Worm (Caenorhabditis elegans) whole organism, L4 larva: ENCODE results near the gene arrd-10.

ENCODE experiments used
- R02D3.7 ChIP-seq: fragments of 150-350 bp; sonication (generic microtip); optimal IDR thresholded peaks from 3 replicates; lab custom pipeline; 2014; ENCODE audit warnings: missing biosample characterization, missing genetic modification characterization
- Y5F2A.4 ChIP-seq: fragments of 200-800 bp; sonication (Bioruptor generic); optimal IDR thresholded peaks from 2 replicates; lab custom pipeline; 2018; ENCODE audit warnings: mild to moderate bottlenecking, missing genetic modification characterization, missing compliant biosample characterization
- Y75B8A.6 ChIP-seq: fragments of 200-800 bp; sonication (Bioruptor generic); IDR thresholded peaks from 2 replicates; pipeline ENCODE4 v1.3.6; 2022; ENCODE audit warnings: missing genetic modification reagents, missing genetic modification characterization, missing compliant biosample characterization
- arid-1 ChIP-seq: fragments of 200-800 bp; sonication (Bioruptor generic); conservative IDR thresholded peaks from 2 replicates; pipeline ENCODE4 v1.3.6; 2022; ENCODE audit warnings: missing genetic modification reagents, missing genetic modification characterization, missing compliant biosample characterization
- ceh-32 ChIP-seq: sonication (generic microtip); optimal IDR thresholded peaks from 2 replicates; lab custom pipeline; 2016; ENCODE audit warnings: mild to moderate bottlenecking, missing genetic modification characterization, missing compliant biosample characterization; ENCODE audit not compliant: poor library complexity
- daf-16 ChIP-seq, 3 experiments: sonication (generic microtip); optimal IDR thresholded peaks; 2 replicates each; lab custom pipeline; 2016 to 2017; ENCODE audit warnings: missing genetic modification characterization in 3 of 3, missing genetic modification reagents in 3 of 3, mild to moderate bottlenecking in 2 of 3, missing compliant biosample characterization in 2 of 3, missing biosample characterization in 1 of 3, moderate library complexity in 1 of 3
- daf-19 ChIP-seq: fragments of 200-800 bp; sonication (Bioruptor generic); conservative IDR thresholded peaks from 2 replicates; pipeline ENCODE4 v1.3.6; 2022; ENCODE audit warnings: missing genetic modification characterization, missing compliant biosample characterization
- daf-8 ChIP-seq: fragments of 200-800 bp; sonication (Bioruptor generic); IDR thresholded peaks from 2 replicates; pipeline ENCODE4 v1.3.6; 2022; ENCODE audit warnings: missing genetic modification characterization, missing compliant biosample characterization
- dmd-6 ChIP-seq: fragments of 200-800 bp; sonication (Bioruptor generic); IDR thresholded peaks from 2 replicates; pipeline ENCODE4 v1.3.6; 2022; ENCODE audit warnings: missing genetic modification reagents, missing genetic modification characterization, missing compliant biosample characterization
- dmd-9 ChIP-seq: fragments of 200-800 bp; sonication (Bioruptor generic); IDR thresholded peaks from 2 replicates; pipeline ENCODE4 v1.3.6; 2022; ENCODE audit warnings: missing genetic modification reagents, missing genetic modification characterization, missing compliant biosample characterization
- duxl-1 ChIP-seq: sonication (generic microtip); optimal IDR thresholded peaks from 2 replicates; lab custom pipeline; 2016; ENCODE audit warnings: mild to moderate bottlenecking, missing genetic modification characterization, moderate library complexity, missing compliant biosample characterization; ENCODE audit not compliant: poor library complexity
- dve-1 ChIP-seq: sonication (generic microtip); optimal IDR thresholded peaks from 2 replicates; lab custom pipeline; 2017; ENCODE audit warnings: antibody characterized with exemption, mild to moderate bottlenecking, missing genetic modification characterization, missing compliant biosample characterization; ENCODE audit not compliant: insufficient read depth
- egl-27 ChIP-seq: sonication (generic microtip); optimal IDR thresholded peaks from 3 replicates; lab custom pipeline; 2017; ENCODE audit warnings: missing biosample characterization, missing genetic modification reagents, missing genetic modification characterization
- fkh-10 ChIP-seq: fragments of 150-350 bp; optimal IDR thresholded peaks from 2 replicates; lab custom pipeline; 2014; ENCODE audit warnings: missing biosample characterization, missing genetic modification reagents, missing genetic modification characterization
- gei-8 ChIP-seq: fragments of 200-800 bp; sonication (Bioruptor generic); optimal IDR thresholded peaks from 2 replicates; lab custom pipeline; 2018; ENCODE audit warnings: mild to moderate bottlenecking, missing genetic modification characterization, missing compliant biosample characterization
- hlh-11 ChIP-seq: fragments of 200-800 bp; sonication (Bioruptor generic); optimal IDR thresholded peaks from 2 replicates; lab custom pipeline; 2018; ENCODE audit warnings: mild to moderate bottlenecking, missing genetic modification characterization, missing compliant biosample characterization
- hlh-30 ChIP-seq: sonication (generic microtip); optimal IDR thresholded peaks from 2 replicates; lab custom pipeline; 2017; ENCODE audit warnings: antibody characterized with exemption, mild to moderate bottlenecking, missing genetic modification characterization, missing compliant biosample characterization; ENCODE audit not compliant: insufficient read depth
- hmg-1.1 ChIP-seq: fragments of 200-800 bp; sonication (Bioruptor generic); IDR thresholded peaks from 2 replicates; pipeline ENCODE4 v1.3.6; 2022; ENCODE audit warnings: missing genetic modification reagents, missing genetic modification characterization, missing compliant biosample characterization
- lin-38 ChIP-seq: fragments of 200-800 bp; sonication (Bioruptor generic); IDR thresholded peaks from 2 replicates; pipeline ENCODE4 v1.3.6; 2022; ENCODE audit warnings: missing genetic modification reagents, missing genetic modification characterization, missing compliant biosample characterization
- lsy-2 ChIP-seq, 2 experiments: fragments of 150-350 bp in 1 of 2; sonication (generic microtip) in 1 of 2; optimal IDR thresholded peaks; 2 replicates each; lab custom pipeline; 2014 to 2017; ENCODE audit warnings: missing biosample characterization in 2 of 2, missing genetic modification characterization in 2 of 2
- mdl-1 ChIP-seq, 2 experiments: fragments of 150-350 bp in 1 of 2; sonication (generic microtip) in 1 of 2; optimal IDR thresholded peaks; 2 replicates each; lab custom pipeline; 2014 to 2017; ENCODE audit warnings: missing biosample characterization in 2 of 2, missing genetic modification characterization in 2 of 2
- mdt-29 ChIP-seq: fragments of 200-800 bp; sonication (Bioruptor generic); IDR thresholded peaks from 2 replicates; pipeline ENCODE4 v1.3.6; 2022; ENCODE audit warnings: missing genetic modification reagents, missing genetic modification characterization, missing compliant biosample characterization
- mep-1 ChIP-seq: fragments of 150-350 bp; sonication (generic microtip); optimal IDR thresholded peaks from 3 replicates; lab custom pipeline; 2014; ENCODE audit warnings: missing biosample characterization, missing genetic modification characterization
- mes-2 ChIP-seq: sonication (generic microtip); optimal IDR thresholded peaks from 2 replicates; lab custom pipeline; 2016; ENCODE audit warnings: missing genotype, mild to moderate bottlenecking, missing genetic modification characterization, missing compliant biosample characterization; ENCODE audit not compliant: poor library complexity, severe bottlenecking
- mxl-2 ChIP-seq: fragments of 200-800 bp; sonication (Bioruptor generic); conservative IDR thresholded peaks from 2 replicates; pipeline ENCODE4 v1.3.6; 2022; ENCODE audit warnings: missing genetic modification reagents, missing genetic modification characterization, missing compliant biosample characterization
- nhr-10 ChIP-seq: fragments of 150-350 bp; optimal IDR thresholded peaks from 2 replicates; lab custom pipeline; 2014; ENCODE audit warnings: missing biosample characterization, missing genetic modification characterization
- nhr-102 ChIP-seq: sonication (generic microtip); optimal IDR thresholded peaks from 2 replicates; lab custom pipeline; 2016; ENCODE audit warnings: mild to moderate bottlenecking, missing genetic modification characterization, moderate library complexity, missing compliant biosample characterization
- nhr-11 ChIP-seq: fragments of 150-350 bp; optimal IDR thresholded peaks from 2 replicates; lab custom pipeline; 2014; ENCODE audit warnings: missing biosample characterization, missing genetic modification characterization
- nhr-25 ChIP-seq: sonication (generic microtip); optimal IDR thresholded peaks from 2 replicates; lab custom pipeline; 2017; ENCODE audit warnings: missing genetic modification characterization, mild to moderate bottlenecking, missing compliant biosample characterization, antibody characterized with exemption, moderate library complexity, borderline replicate concordance; ENCODE audit not compliant: insufficient read depth
- nhr-28 ChIP-seq: fragments of 150-350 bp; optimal IDR thresholded peaks from 2 replicates; lab custom pipeline; 2014; ENCODE audit warnings: missing biosample characterization, missing genetic modification characterization
- nhr-6 ChIP-seq: fragments of 150-350 bp; optimal IDR thresholded peaks from 2 replicates; lab custom pipeline; 2014; ENCODE audit warnings: missing biosample characterization, missing genetic modification characterization
- php-3 ChIP-seq: fragments of 200-800 bp; sonication (Bioruptor generic); IDR thresholded peaks from 2 replicates; pipeline ENCODE4 v1.3.6; 2022; ENCODE audit warnings: missing genetic modification reagents, missing genetic modification characterization, missing compliant biosample characterization
- rbr-2 ChIP-seq: sonication (generic microtip); optimal IDR thresholded peaks from 2 replicates; lab custom pipeline; 2016; ENCODE audit warnings: missing genotype, missing genetic modification characterization, missing compliant biosample characterization
- saeg-2 ChIP-seq: fragments of 200-800 bp; sonication (Bioruptor generic); IDR thresholded peaks from 2 replicates; pipeline ENCODE4 v1.3.6; 2022; ENCODE audit warnings: missing genetic modification reagents, missing genetic modification characterization, missing compliant biosample characterization
- sdz-12 ChIP-seq: fragments of 200-800 bp; sonication (Bioruptor generic); optimal IDR thresholded peaks from 2 replicates; lab custom pipeline; 2018; ENCODE audit warnings: mild to moderate bottlenecking, missing genetic modification characterization, missing compliant biosample characterization
- tra-1 ChIP-seq: fragments of 200-800 bp; sonication (Bioruptor generic); IDR thresholded peaks from 2 replicates; pipeline ENCODE4 v1.3.6; 2022; ENCODE audit warnings: missing genetic modification reagents, missing genetic modification characterization, missing compliant biosample characterization
- zip-2 ChIP-seq: fragments of 150-350 bp; optimal IDR thresholded peaks from 2 replicates; lab custom pipeline; 2014; ENCODE audit warnings: missing biosample characterization, missing genetic modification characterization
- ztf-7 ChIP-seq: fragments of 150-350 bp; optimal IDR thresholded peaks from 2 replicates; lab custom pipeline; 2014; ENCODE audit warnings: missing biosample characterization, missing genetic modification characterization

arrd-10 gene

ce11 chrII:12944587-12945126 lies 4.8 kb downstream of the arrd-10 start (continued):
- TF ChIP-seq R02D3.7 (no peak), ceh-32 (peak; percentile 23), daf-16 (GFP tag; optimal IDR thresholded peaks at IDR 0.05; lab: Kevin White, UChicago) (peak; percentile 88 to 91), daf-16 (tag; optimal IDR thresholded peaks at IDR 0.05; lab: Kevin White, UChicago) (peak; percentile 86), nhr-25 (tag; lab: Kevin White, UChicago) (peak; percentile 77), zip-2 (peak; percentile 76), nhr-10 (peak; percentile 77), daf-8 (peak; percentile 79; the same call in 1 of the 2 replicates), hlh-11 (peak; percentile 95)

- TF ChIP-seq tra-1 (no peak), arid-1 (GFP tag; lab: Robert Waterston, UW) (no peak), nhr-25 (tag; lab: Kevin White, UChicago) (no peak), ztf-7 (tag; lab: Kevin White, UChicago) (no peak), hlh-11 (no peak), nhr-6 (tag; lab: Kevin White, UChicago) (no peak), fkh-10 (no peak), hmg-1.1 (GFP tag; lab: Robert Waterston, UW) (no peak), mdt-29 (no peak), mxl-2 (no peak), nhr-10 (no peak), duxl-1 (no peak), R02D3.7 (no peak), sdz-12 (GFP tag; lab: Kevin White, UChicago) (no peak)
Measured at ce11 chrII:12948158-12948557, 8.3 kb downstream of the arrd-10 start, which contains the start of gene F58G1.7. Gene F58G1.7, minus strand, starts transcription at chrII:12948258.

- peak in 1 of 2 experiments; percentile 61 for TF ChIP-seq daf-16 (GFP tag; optimal IDR thresholded peaks at IDR 0.05; lab: Kevin White, UChicago)
- TF ChIP-seq daf-16 (tag; optimal IDR thresholded peaks at IDR 0.05; lab: Kevin White, UChicago): peak; percentile 92
- no peak for TF ChIP-seq php-3 (GFP tag; lab: Robert Waterston, UW)
- TF ChIP-seq mdl-1 (tag; optimal IDR thresholded peaks at IDR 0.05; lab: Kevin White, UChicago): peak in 1 of 2 experiments; percentile 29
- TF ChIP-seq nhr-28: peak; percentile 14
- TF ChIP-seq Y75B8A.6: no peak
- TF ChIP-seq daf-19 (GFP tag; lab: Robert Waterston, UW): 0 out of 2 replicates have a peak, but pooled peaks have one; percentile 64
- TF ChIP-seq gei-8 (GFP tag; lab: Kevin White, UChicago): no peak
- no peak for TF ChIP-seq nhr-102
- no peak for TF ChIP-seq dmd-9 (GFP tag; lab: Robert Waterston, UW)
- no peak for TF ChIP-seq R02D3.7
- TF ChIP-seq mes-2 (tag; lab: Kevin White, UChicago): peak; percentile 37
- TF ChIP-seq hlh-30 (tag; lab: Kevin White, UChicago): peak; percentile 31
- TF ChIP-seq Y5F2A.4 (GFP tag; lab: Kevin White, UChicago): no peak
- TF ChIP-seq rbr-2 (tag; lab: Kevin White, UChicago): peak; percentile 25
- no peak for TF ChIP-seq saeg-2 (GFP tag; lab: Robert Waterston, UW)
- peak; percentile 49 for TF ChIP-seq hlh-11
- TF ChIP-seq daf-8: no peak
- peak; percentile 58 for TF ChIP-seq dve-1 (tag; lab: Kevin White, UChicago)
- TF ChIP-seq lsy-2 (tag; optimal IDR thresholded peaks at IDR 0.05; lab: Kevin White, UChicago): peak in 1 of 2 experiments; percentile 42
- TF ChIP-seq hmg-1.1 (GFP tag; lab: Robert Waterston, UW): peak; percentile 49; the same call in 1 of the 2 replicates
- no peak for TF ChIP-seq dmd-6 (GFP tag; lab: Robert Waterston, UW)
- peak; percentile 29; the same call in 1 of the 2 replicates for TF ChIP-seq lin-38
- peak; percentile 10 for TF ChIP-seq mep-1 (tag; lab: Kevin White, UChicago)
- TF ChIP-seq nhr-11 (tag; lab: Kevin White, UChicago): peak; percentile 39
- TF ChIP-seq egl-27: no peak
Measured at ce11 chrII:12953297-12953696, 13.4 kb downstream of the arrd-10 start.
